Worm (Caenorhabditis elegans): ENCODE results near the gene F49E8.6.

- TF ChIP-seq dao-5 (tag; optimal IDR thresholded peaks at IDR 0.05) (no peak), him-1 (tag; optimal IDR thresholded peaks at IDR 0.05) (no peak)
Measured at ce11 chrIV:7586972-7587371, 32.5 kb upstream of the F49E8.6 start.

All from whole organism, L4/young adult.